Worm (Caenorhabditis elegans): ENCODE data around the gene Y54F10BM.22.

ce11 chrIII:2328612-2329011, 47.9 kb downstream of the Y54F10BM.22 start:
- TF ChIP-seq alr-1 (tag; optimal IDR thresholded peaks at IDR 0.05) (no peak), ZK546.5 (tag; optimal IDR thresholded peaks at IDR 0.05) (no peak)
